Fruit fly (Drosophila melanogaster): Measurements from ENCODE around the gene pelo.

pelo gene

DNA sequence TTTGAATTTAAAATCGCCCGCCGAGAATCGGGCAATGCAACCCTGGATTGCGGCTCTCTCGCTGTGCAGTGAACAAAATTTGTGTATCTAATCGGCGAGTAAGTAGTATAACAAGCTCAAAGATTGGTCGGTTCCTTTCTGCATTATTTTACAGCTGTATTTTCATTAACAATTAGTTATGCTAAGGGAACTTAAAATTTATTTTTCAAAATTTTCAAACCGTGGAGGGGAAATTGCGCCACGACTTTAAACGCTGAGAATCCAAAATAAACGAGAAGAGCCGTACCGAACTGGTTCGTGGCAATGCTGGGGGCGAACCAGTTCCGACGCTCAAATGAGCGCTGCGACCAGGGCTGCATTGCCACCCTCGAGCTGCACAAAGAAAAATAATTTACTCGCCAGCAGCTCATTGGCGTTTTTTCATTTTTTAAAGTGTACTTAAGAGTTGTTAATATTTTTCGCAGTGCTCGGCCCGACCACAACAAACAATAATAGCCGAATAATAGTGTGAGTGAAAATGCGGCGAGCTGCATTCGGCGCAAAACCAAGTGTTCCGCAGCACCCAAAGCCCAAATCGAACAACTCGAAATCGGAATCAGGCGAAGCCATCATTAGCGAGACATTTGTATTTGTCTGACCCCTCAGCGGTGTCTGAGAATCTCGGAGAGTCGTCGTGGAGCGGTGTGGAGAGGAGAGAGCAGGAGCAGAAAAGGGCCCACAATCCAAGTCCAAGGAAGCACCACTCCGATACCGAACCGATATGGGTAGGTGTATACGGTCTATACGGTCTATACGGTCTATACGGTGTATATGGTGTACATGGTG lies 57.6 kb downstream of the pelo start, which contains the start of gene zf30C (continued):
- peak; percentile 78 for TF ChIP-seq CG11723 (GFP tag; optimal IDR thresholded peaks at IDR 0.05)
- TF ChIP-seq CG14441 (GFP tag; IDR thresholded peaks at IDR 0.05) = peak; percentile 84
- TF ChIP-seq CG15479 (GFP tag; optimal IDR thresholded peaks at IDR 0.05) = no peak
- TF ChIP-seq pfk (GFP tag; optimal IDR thresholded peaks at IDR 0.05) = peak; percentile 20
- TF ChIP-seq tap (tag; optimal IDR thresholded peaks at IDR 0.05) = no peak
- peak; percentile 77 for TF ChIP-seq Rx (GFP tag; IDR thresholded peaks at IDR 0.05)
- peak; percentile 53 for TF ChIP-seq fd96Cb (tag; optimal IDR thresholded peaks at IDR 0.05)
- TF ChIP-seq Asciz (GFP tag; optimal IDR thresholded peaks at IDR 0.05) = peak; percentile 50
- peak; percentile 97 for TF ChIP-seq sens (GFP tag)
- no peak for TF ChIP-seq Tbp (GFP tag; optimal IDR thresholded peaks at IDR 0.05)
- peak; percentile 7 for TF ChIP-seq D (optimal IDR thresholded peaks at IDR 0.05)
- TF ChIP-seq D (GFP tag; optimal IDR thresholded peaks at IDR 0.05) = peak; percentile 72
- TF ChIP-seq Opbp (GFP tag; IDR thresholded peaks at IDR 0.05; ENCODE audit: partially characterized antibody) = peak; percentile 75
- TF ChIP-seq CG9876 (GFP tag; optimal IDR thresholded peaks at IDR 0.05) = peak; percentile 85
- TF ChIP-seq br (optimal IDR thresholded peaks at IDR 0.05) = no peak
- TF ChIP-seq danr (GFP tag; IDR thresholded peaks at IDR 0.05) = peak; percentile 60; the same call in 1 of the 2 replicates
- TF ChIP-seq slbo (GFP tag; IDR thresholded peaks at IDR 0.05) = peak; percentile 97
- peak; percentile 81 for TF ChIP-seq unpg (GFP tag; optimal IDR thresholded peaks at IDR 0.05)
- TF ChIP-seq Mrtf (GFP tag; IDR thresholded peaks at IDR 0.05) = peak; percentile 84
- TF ChIP-seq CG11247 (GFP tag; IDR thresholded peaks at IDR 0.05) = peak; percentile 86
- TF ChIP-seq ranshi (GFP tag; IDR thresholded peaks at IDR 0.05) = peak; percentile 84
- peak; percentile 65 for TF ChIP-seq nmo (GFP tag; optimal IDR thresholded peaks at IDR 0.05)
- peak in 1 of 2 experiments; percentile 16 for TF ChIP-seq Hr78 (GFP tag; optimal IDR thresholded peaks at IDR 0.05)
- peak; percentile 29 for TF ChIP-seq salm (tag; optimal IDR thresholded peaks at IDR 0.05)
- TF ChIP-seq CG17912 (GFP tag; optimal IDR thresholded peaks at IDR 0.05) = no peak
- peak; percentile 25; the same call in 3 of the 4 replicates for TF ChIP-seq Dll (GFP tag; IDR thresholded peaks at IDR 0.05; ENCODE audit: partially characterized antibody)
- peak; percentile 76 for TF ChIP-seq NC2α (GFP tag; optimal IDR thresholded peaks at IDR 0.05)
- peak; percentile 84 for TF ChIP-seq Camta (GFP tag; optimal IDR thresholded peaks at IDR 0.05)
- peak; percentile 75 for TF ChIP-seq Fer3 (tag; optimal IDR thresholded peaks at IDR 0.05)
- peak; percentile 59 for TF ChIP-seq CG6254 (GFP tag; optimal IDR thresholded peaks at IDR 0.05)
- TF ChIP-seq CG10274 (GFP tag; optimal IDR thresholded peaks at IDR 0.05) = peak; percentile 66
- TF ChIP-seq Neu2 (GFP tag; optimal IDR thresholded peaks at IDR 0.05; ENCODE audit: borderline replicate concordance) = peak; percentile 74
- peak; percentile 82 for TF ChIP-seq CG17829 (tag; optimal IDR thresholded peaks at IDR 0.05)
- TF ChIP-seq run (tag; optimal IDR thresholded peaks at IDR 0.05) = peak; percentile 31
- peak; percentile 83 for TF ChIP-seq H15 (GFP tag; IDR thresholded peaks at IDR 0.05)
- peak; percentile 86 for TF ChIP-seq Drgx (GFP tag; IDR thresholded peaks at IDR 0.05)
- TF ChIP-seq Myb (GFP tag; optimal IDR thresholded peaks at IDR 0.05) = peak; percentile 83
- TF ChIP-seq tna (GFP tag; IDR thresholded peaks at IDR 0.05; ENCODE audit: partially characterized antibody) = no peak
- peak; percentile 77 for TF ChIP-seq dm (GFP tag; optimal IDR thresholded peaks at IDR 0.05)
- peak; percentile 87 for TF ChIP-seq CG34422 (GFP tag; IDR thresholded peaks at IDR 0.05)
- TF ChIP-seq mirr (GFP tag; optimal IDR thresholded peaks at IDR 0.05) = peak; percentile 37
- peak; percentile 85 for TF ChIP-seq NK7.1 (GFP tag; optimal IDR thresholded peaks at IDR 0.05)
- TF ChIP-seq trem (tag; optimal IDR thresholded peaks at IDR 0.05) = peak; percentile 62
- peak; percentile 79 for TF ChIP-seq tup (GFP tag; optimal IDR thresholded peaks at IDR 0.05)
- TF ChIP-seq ERR (GFP tag; optimal IDR thresholded peaks at IDR 0.05) = peak; percentile 79
- TF ChIP-seq Ets97D (GFP tag; optimal IDR thresholded peaks at IDR 0.05) = peak; percentile 75
- TF ChIP-seq CG9817 (tag; optimal IDR thresholded peaks at IDR 0.05) = peak; percentile 85
- TF ChIP-seq maf-S (GFP tag; optimal IDR thresholded peaks at IDR 0.05) = peak; percentile 88
- TF ChIP-seq Nf-YA (GFP tag; IDR thresholded peaks at IDR 0.05) = peak; percentile 30; the same call in 1 of the 2 replicates
